Fruit fly (Drosophila melanogaster) whole organism, embryonic: ENCODE data around the gene Cpr67Fa1.

Source experiments
- Ada2b ChIP-seq: fragments of 200-800 bp; sonication (Bioruptor generic); IDR thresholded peaks from 2 replicates; pipeline ENCODE4 v1.3.6; 2022; ENCODE audit warnings: missing biosample characterization, missing genetic modification characterization
- Atf3 ChIP-seq: fragments of 200-800 bp; sonication (Bioruptor generic); optimal IDR thresholded peaks from 3 replicates; lab custom pipeline; 2016; ENCODE audit warnings: missing biosample characterization, missing genetic modification characterization
- BEAF-32 ChIP-seq: fragments of 200-800 bp; sonication (Bioruptor generic); optimal IDR thresholded peaks from 3 replicates; lab custom pipeline; 2017; ENCODE audit warnings: missing biosample characterization, missing genetic modification characterization, mild to moderate bottlenecking, moderate library complexity, missing genetic modification reagents
- CG12219 ChIP-seq: fragments of 200-800 bp; sonication (Bioruptor generic); optimal IDR thresholded peaks from 3 replicates; lab custom pipeline; 2018; ENCODE audit warnings: missing biosample characterization, mild to moderate bottlenecking, missing genetic modification characterization
- CG13296 ChIP-seq: fragments of 200-800 bp; sonication (Bioruptor generic); optimal IDR thresholded peaks from 3 replicates; lab custom pipeline; 2018; ENCODE audit warnings: missing biosample characterization, mild to moderate bottlenecking, missing genetic modification characterization
- CG15011 ChIP-seq: fragments of 200-800 bp; sonication (Bioruptor generic); optimal IDR thresholded peaks from 3 replicates; lab custom pipeline; 2018; ENCODE audit warnings: missing biosample characterization, mild to moderate bottlenecking, missing genetic modification characterization
- CG17568 ChIP-seq: fragments of 200-800 bp; sonication (Bioruptor generic); optimal IDR thresholded peaks from 2 replicates; lab custom pipeline; 2018; ENCODE audit warnings: missing biosample characterization, mild to moderate bottlenecking, missing genetic modification characterization, moderate library complexity
- CG2116 ChIP-seq: fragments of 200-800 bp; sonication (Bioruptor generic); optimal IDR thresholded peaks from 3 replicates; lab custom pipeline; 2018; ENCODE audit warnings: missing biosample characterization, mild to moderate bottlenecking, missing genetic modification characterization
- CG2875 ChIP-seq: fragments of 200-800 bp; sonication (Bioruptor generic); optimal IDR thresholded peaks from 2 replicates; lab custom pipeline; 2017; ENCODE audit warnings: missing biosample characterization, mild to moderate bottlenecking, missing genetic modification characterization, missing genetic modification reagents
- CG30020 ChIP-seq: fragments of 200-800 bp; optimal IDR thresholded peaks from 2 replicates; lab custom pipeline; 2019; ENCODE audit warnings: missing biosample characterization, mild to moderate bottlenecking, missing genetic modification characterization, moderate library complexity
- CG3065 ChIP-seq: fragments of 200-800 bp; sonication (Bioruptor generic); optimal IDR thresholded peaks from 2 replicates; lab custom pipeline; 2016; ENCODE audit warnings: missing biosample characterization, missing genetic modification characterization
- CG31224 ChIP-seq: fragments of 200-800 bp; sonication (Bioruptor generic); IDR thresholded peaks from 2 replicates; pipeline ENCODE4 v1.3.6; 2022; ENCODE audit warnings: missing biosample characterization, missing genetic modification characterization
- CG32532 ChIP-seq: fragments of 200-800 bp; sonication (Bioruptor generic); IDR thresholded peaks from 2 replicates; pipeline ENCODE4 v1.3.6; 2022; ENCODE audit warnings: missing biosample characterization, missing genetic modification characterization
- CG4328 ChIP-seq: fragments of 200-800 bp; sonication (Bioruptor generic); optimal IDR thresholded peaks from 3 replicates; lab custom pipeline; 2017; ENCODE audit warnings: missing biosample characterization, missing genetic modification reagents, missing genetic modification characterization
- CG4730 ChIP-seq: fragments of 200-800 bp; sonication (Bioruptor generic); IDR thresholded peaks from 2 replicates; pipeline ENCODE4 v1.3.6; 2022; ENCODE audit warnings: missing biosample characterization, missing genetic modification characterization
- CG6254 ChIP-seq: fragments of 200-800 bp; sonication (Bioruptor generic); optimal IDR thresholded peaks from 3 replicates; lab custom pipeline; 2017; ENCODE audit warnings: mild to moderate bottlenecking, missing biosample characterization, missing genetic modification reagents, missing genetic modification characterization
- CG8290 ChIP-seq, 3 experiments: fragments of 200-800 bp; sonication (Bioruptor generic); optimal IDR thresholded peaks; 2 replicates each; lab custom pipeline; 2016 to 2019; ENCODE audit warnings: missing biosample characterization in 3 of 3, missing genetic modification characterization in 3 of 3, mild to moderate bottlenecking in 2 of 3, moderate library complexity in 1 of 3
- CrebB ChIP-seq: fragments of 200-800 bp; sonication (Bioruptor generic); optimal IDR thresholded peaks from 3 replicates; lab custom pipeline; 2018; ENCODE audit warnings: missing biosample characterization, mild to moderate bottlenecking, missing genetic modification characterization
- Mrtf ChIP-seq: fragments of 200-800 bp; sonication (Bioruptor generic); IDR thresholded peaks from 3 replicates; pipeline ENCODE4 v1.3.6; 2022; ENCODE audit warnings: missing biosample characterization, missing genetic modification characterization
- NC2β ChIP-seq: fragments of 200-800 bp; sonication (Bioruptor generic); optimal IDR thresholded peaks from 2 replicates; lab custom pipeline; 2016; ENCODE audit warnings: missing biosample characterization, missing genetic modification characterization
- NK7.1 ChIP-seq: fragments of 200-800 bp; sonication (Bioruptor generic); optimal IDR thresholded peaks from 3 replicates; lab custom pipeline; 2016; ENCODE audit warnings: missing biosample characterization, missing genetic modification characterization
- Poxn ChIP-seq: fragments of 200-800 bp; sonication (Bioruptor generic); IDR thresholded peaks from 2 replicates; pipeline ENCODE4 v1.3.6; 2022; ENCODE audit warnings: missing biosample characterization, missing genetic modification characterization
- Ravus ChIP-seq: fragments of 200-800 bp; sonication (Bioruptor generic); IDR thresholded peaks from 2 replicates; pipeline ENCODE4 v1.3.6; 2022; ENCODE audit warnings: missing biosample characterization, missing genetic modification characterization
- Stat92E ChIP-seq, 3 experiments: fragments of >200 bp in 2 of 3; fragments of 200-800 bp in 1 of 3; sonication (Bioruptor generic) in 1 of 3; optimal IDR thresholded peaks; 2 replicates each; lab custom pipeline; 2017 to 2019; ENCODE audit warnings: missing biosample characterization in 3 of 3, missing genetic modification characterization in 3 of 3, mild to moderate bottlenecking in 1 of 3, moderate library complexity in 1 of 3
- Taf1 ChIP-seq: fragments of 200-800 bp; sonication (Bioruptor generic); IDR thresholded peaks from 2 replicates; pipeline ENCODE4 v1.3.6; 2022; ENCODE audit warnings: missing biosample characterization, missing genetic modification characterization
- Xbp1 ChIP-seq: fragments of 200-800 bp; sonication (Bioruptor generic); optimal IDR thresholded peaks from 3 replicates; lab custom pipeline; 2016; ENCODE audit warnings: missing biosample characterization, mild to moderate bottlenecking, missing genetic modification characterization
- al ChIP-seq: fragments of 200-800 bp; sonication (Bioruptor generic); IDR thresholded peaks from 2 replicates; pipeline ENCODE4 v1.3.6; 2022; ENCODE audit warnings: missing biosample characterization, missing genetic modification characterization
- ase ChIP-seq: fragments of 200-800 bp; sonication (Bioruptor generic); IDR thresholded peaks from 3 replicates; pipeline ENCODE4 v1.3.6; 2022; ENCODE audit warnings: missing biosample characterization, missing genetic modification characterization
- az2 ChIP-seq: fragments of 200-800 bp; sonication (Bioruptor generic); optimal IDR thresholded peaks from 3 replicates; lab custom pipeline; 2016; ENCODE audit warnings: missing biosample characterization, missing genetic modification characterization
- cg ChIP-seq: fragments of 200-800 bp; sonication (Bioruptor generic); optimal IDR thresholded peaks from 3 replicates; lab custom pipeline; 2019; ENCODE audit warnings: missing biosample characterization, mild to moderate bottlenecking, missing genetic modification characterization, moderate library complexity
- chn ChIP-seq: fragments of 200-800 bp; sonication (Bioruptor generic); optimal IDR thresholded peaks from 2 replicates; lab custom pipeline; 2016; ENCODE audit warnings: missing biosample characterization, missing genetic modification characterization
- crc ChIP-seq: fragments of 200-800 bp; sonication (Bioruptor generic); optimal IDR thresholded peaks from 2 replicates; lab custom pipeline; 2016; ENCODE audit warnings: missing biosample characterization, missing genetic modification characterization
- dati ChIP-seq: fragments of 200-800 bp; sonication (Bioruptor generic); IDR thresholded peaks from 2 replicates; pipeline ENCODE4 v1.3.6; 2022; ENCODE audit warnings: missing biosample characterization, missing genetic modification characterization
- dpn ChIP-seq, 2 experiments: fragments of 200-800 bp; sonication (Bioruptor generic); optimal IDR thresholded peaks; 3 replicates each; lab custom pipeline; 2016; ENCODE audit warnings: missing biosample characterization in 2 of 2, missing genetic modification characterization in 2 of 2
- ems ChIP-seq: fragments of 200-800 bp; sonication (Bioruptor generic); optimal IDR thresholded peaks from 3 replicates; lab custom pipeline; 2016; ENCODE audit warnings: missing biosample characterization, missing genetic modification characterization
- fd3F ChIP-seq: fragments of 200-800 bp; sonication (Bioruptor generic); optimal IDR thresholded peaks from 2 replicates; lab custom pipeline; 2018; ENCODE audit warnings: missing biosample characterization, mild to moderate bottlenecking, missing genetic modification characterization, moderate library complexity
- grn ChIP-seq: fragments of 200-800 bp; sonication (Bioruptor generic); optimal IDR thresholded peaks from 3 replicates; lab custom pipeline; 2017; ENCODE audit warnings: missing biosample characterization, missing genetic modification characterization
- hkb ChIP-seq, 2 experiments: fragments of 200-800 bp in 1 of 2; fragments of >200 bp in 1 of 2; sonication (Bioruptor generic) in 1 of 2; IDR thresholded peaks in 1 of 2; optimal IDR thresholded peaks in 1 of 2; 2 replicates each; pipeline versions ENCODE4 v1.3.6 to Lab custom; 2017 to 2022; ENCODE audit warnings: missing biosample characterization in 1 of 2, missing genetic modification characterization in 1 of 2
- jing ChIP-seq: fragments of 200-800 bp; sonication (Bioruptor generic); optimal IDR thresholded peaks from 2 replicates; lab custom pipeline; 2018; ENCODE audit warnings: missing biosample characterization, mild to moderate bottlenecking, missing genetic modification characterization
- klu ChIP-seq: fragments of 200-800 bp; sonication (Bioruptor generic); IDR thresholded peaks from 2 replicates; pipeline ENCODE4 v1.3.6; 2022; ENCODE audit warnings: missing biosample characterization, missing genetic modification characterization
- lab ChIP-seq: fragments of 200-800 bp; sonication (Bioruptor generic); optimal IDR thresholded peaks from 3 replicates; lab custom pipeline; 2017; ENCODE audit warnings: missing biosample characterization, missing genetic modification characterization, mild to moderate bottlenecking, moderate library complexity, missing genetic modification reagents
- nom ChIP-seq: fragments of 200-800 bp; sonication (Bioruptor generic); optimal IDR thresholded peaks from 2 replicates; lab custom pipeline; 2017; ENCODE audit warnings: missing biosample characterization, missing genetic modification characterization, mild to moderate bottlenecking, moderate library complexity, missing genetic modification reagents
- rib ChIP-seq: fragments of 200-800 bp; sonication (Bioruptor generic); IDR thresholded peaks from 2 replicates; pipeline ENCODE4 v1.3.6; 2022; ENCODE audit warnings: missing biosample characterization, missing genetic modification characterization
- tll ChIP-seq, 2 experiments: fragments of 200-800 bp in 1 of 2; fragments of >200 bp in 1 of 2; sonication (Bioruptor generic) in 1 of 2; optimal IDR thresholded peaks; 2 replicates each; lab custom pipeline; 2017 to 2019; ENCODE audit warnings: missing biosample characterization in 2 of 2, missing genetic modification characterization in 2 of 2, mild to moderate bottlenecking in 1 of 2, moderate library complexity in 1 of 2
- trem ChIP-seq: fragments of 200-800 bp; optimal IDR thresholded peaks from 3 replicates; lab custom pipeline; 2019; ENCODE audit warnings: missing biosample characterization, mild to moderate bottlenecking, missing genetic modification characterization, moderate library complexity
- wor ChIP-seq: fragments of 200-800 bp; sonication (Bioruptor generic); IDR thresholded peaks from 2 replicates; pipeline ENCODE4 v1.3.6; 2022; ENCODE audit warnings: missing biosample characterization, missing genetic modification characterization
- zen2 ChIP-seq: fragments of 200-800 bp; sonication (Bioruptor generic); IDR thresholded peaks from 3 replicates; pipeline ENCODE4 v1.3.6; 2022; ENCODE audit warnings: missing biosample characterization, missing genetic modification characterization; ENCODE audit not compliant: partially characterized antibody

The Cpr67Fa1 gene

DNA sequence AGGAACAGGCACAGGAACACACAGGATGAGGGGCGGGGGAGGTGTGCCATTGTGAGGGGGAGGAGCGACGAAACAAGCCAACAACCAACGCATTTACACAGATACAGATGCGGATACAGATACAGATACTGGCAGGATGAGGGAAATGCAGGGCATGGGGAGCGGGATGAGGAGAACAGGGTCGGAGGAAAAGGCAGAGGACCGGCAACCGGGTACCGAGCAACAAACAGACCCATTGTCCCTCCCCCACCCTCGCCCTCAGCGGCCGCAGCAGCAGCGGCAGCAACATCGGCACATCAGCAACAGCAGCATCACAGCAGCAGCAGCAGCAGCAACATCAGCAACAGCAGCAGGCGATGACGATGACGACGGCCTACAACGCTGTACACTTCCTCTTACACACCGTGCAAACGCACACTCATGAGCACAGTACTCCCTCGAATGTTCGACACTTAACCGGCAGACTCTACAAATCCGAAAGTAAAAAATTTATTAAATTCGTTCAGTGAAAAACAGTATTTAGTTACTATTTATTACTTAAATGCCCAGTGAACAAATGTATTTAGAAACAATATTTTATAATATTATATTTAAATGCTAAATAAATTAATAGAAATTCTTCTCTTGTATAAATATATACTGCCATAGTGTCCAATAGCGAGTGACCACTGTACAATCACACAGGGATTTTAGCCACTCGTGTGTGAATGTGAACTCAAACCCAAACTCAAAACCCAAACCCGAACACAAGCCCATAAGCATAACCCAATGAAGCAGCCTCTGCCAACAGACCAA is 34.2 kb upstream of the Cpr67Fa1 start (continued):
- peak; percentile 56 for TF ChIP-seq Taf1
- TF ChIP-seq al (GFP tag; lab: Robert Waterston, UW) = peak; percentile 62
- TF ChIP-seq fd3F (GFP tag; lab: Kevin White, UChicago) = peak; percentile 70
- TF ChIP-seq CG4730 (GFP tag; lab: Robert Waterston, UW) = peak; percentile 76
- peak; percentile 64 for TF ChIP-seq CG30020 (tag; lab: Kevin White, UChicago)
- no peak for TF ChIP-seq NC2β (GFP tag; lab: Kevin White, UChicago)
- 0 out of 2 replicates have a peak, but pooled peaks have one; percentile 27 for TF ChIP-seq rib (GFP tag; lab: Robert Waterston, UW)
- TF ChIP-seq hkb (optimal IDR thresholded peaks at IDR 0.05; lab: Kevin White, UChicago) = no peak
- TF ChIP-seq hkb (GFP tag; IDR thresholded peaks at IDR 0.05; lab: Robert Waterston, UW) = peak; percentile 90
- TF ChIP-seq crc (GFP tag; lab: Kevin White, UChicago) = no peak
- TF ChIP-seq klu = peak; percentile 78
- TF ChIP-seq zen2 (GFP tag; lab: Robert Waterston, UW) = no peak
- peak; percentile 83 for TF ChIP-seq Ada2b (GFP tag; lab: Robert Waterston, UW)
- TF ChIP-seq cg (GFP tag; lab: Kevin White, UChicago) = peak; percentile 71
- peak; percentile 92 for TF ChIP-seq lab (GFP tag; lab: Kevin White, UChicago)
- peak; percentile 73 for TF ChIP-seq ase (GFP tag; lab: Robert Waterston, UW)
- TF ChIP-seq ems (GFP tag; lab: Kevin White, UChicago) = peak; percentile 27
- TF ChIP-seq CG6254 (GFP tag; lab: Kevin White, UChicago) = peak; percentile 70
- TF ChIP-seq Mrtf = no peak; the same call in 1 of the 3 replicates
- peak; percentile 47 for TF ChIP-seq grn (GFP tag; lab: Kevin White, UChicago)
- peak in 1 of 2 experiments; percentile 84 for TF ChIP-seq dpn (GFP tag; optimal IDR thresholded peaks at IDR 0.05; lab: Kevin White, UChicago)
- no peak for TF ChIP-seq Atf3
- TF ChIP-seq tll (GFP tag; optimal IDR thresholded peaks at IDR 0.05; lab: Kevin White, UChicago) = no peak
- TF ChIP-seq dati (GFP tag; lab: Robert Waterston, UW) = peak; percentile 56; the same call in 1 of the 2 replicates
- TF ChIP-seq Stat92E (GFP tag; optimal IDR thresholded peaks at IDR 0.05; lab: Kevin White, UChicago) = peak in 1 of 3 experiments; percentile 6
- peak; percentile 73 for TF ChIP-seq CG12219 (GFP tag; lab: Kevin White, UChicago)
- TF ChIP-seq Poxn (GFP tag; lab: Robert Waterston, UW) = no peak
- no peak for TF ChIP-seq NK7.1
- TF ChIP-seq Xbp1 (GFP tag; lab: Kevin White, UChicago) = peak; percentile 81
- TF ChIP-seq CG4328 = peak; percentile 77
- peak; percentile 75 for TF ChIP-seq CG32532 (GFP tag; lab: Robert Waterston, UW)
- peak; percentile 78 for TF ChIP-seq wor (GFP tag; lab: Robert Waterston, UW)
- peak; percentile 92 for TF ChIP-seq trem (tag; lab: Kevin White, UChicago)
- TF ChIP-seq CG3065 = peak; percentile 71
- peak; percentile 78 for TF ChIP-seq az2
- TF ChIP-seq CG2875 = peak; percentile 84
- peak; percentile 80 for TF ChIP-seq nom (GFP tag; lab: Kevin White, UChicago)
- TF ChIP-seq Ravus (GFP tag; lab: Robert Waterston, UW) = peak; percentile 41
- TF ChIP-seq CG17568 (GFP tag; lab: Kevin White, UChicago) = peak; percentile 67
- TF ChIP-seq CG8290 (GFP tag; optimal IDR thresholded peaks at IDR 0.05; lab: Kevin White, UChicago) = peak; percentile 59
- peak; percentile 13 to 27 for TF ChIP-seq CG8290 (tag; optimal IDR thresholded peaks at IDR 0.05; lab: Kevin White, UChicago)
- peak; percentile 63 for TF ChIP-seq CG31224 (GFP tag; lab: Robert Waterston, UW)
- TF ChIP-seq chn (GFP tag; lab: Kevin White, UChicago) = no peak
- TF ChIP-seq CrebB (tag; lab: Kevin White, UChicago) = peak; percentile 71
- TF ChIP-seq CG2116 (GFP tag; lab: Kevin White, UChicago) = peak; percentile 54
- no peak for TF ChIP-seq BEAF-32 (GFP tag; lab: Kevin White, UChicago)
- TF ChIP-seq CG15011 (GFP tag; lab: Kevin White, UChicago) = peak; percentile 73
- TF ChIP-seq CG13296 (GFP tag; lab: Kevin White, UChicago) = peak; percentile 87
- peak; percentile 64 for TF ChIP-seq jing (GFP tag; lab: Kevin White, UChicago)
